Worm (Caenorhabditis elegans) whole organism, early embryonic: ENCODE results near the gene F22H10.1.

Experiments used
- F13C5.2 ChIP-seq: sonication (generic microtip); optimal IDR thresholded peaks from 2 replicates; lab custom pipeline; 2017; ENCODE audit warnings: mild to moderate bottlenecking, missing genetic modification characterization, inconsistent platforms, missing compliant biosample characterization
- ama-1 ChIP-seq: fragments of 150-350 bp; optimal IDR thresholded peaks from 2 replicates; lab custom pipeline; 2014
- ceh-36 ChIP-seq: sonication (generic microtip); optimal IDR thresholded peaks from 2 replicates; lab custom pipeline; 2016; ENCODE audit warnings: missing genetic modification characterization, inconsistent platforms, missing compliant biosample characterization
- hmg-4 ChIP-seq: fragments of 200-800 bp; sonication (Bioruptor generic); optimal IDR thresholded peaks from 2 replicates; lab custom pipeline; 2018; ENCODE audit warnings: mild to moderate bottlenecking, missing genetic modification characterization, missing compliant biosample characterization
- scrt-1 ChIP-seq: fragments of 200-800 bp; sonication (Bioruptor generic); IDR thresholded peaks from 2 replicates; pipeline ENCODE4 v1.3.6; 2022; ENCODE audit warnings: missing genetic modification characterization, missing compliant biosample characterization
- sea-1 ChIP-seq: fragments of 200-800 bp; sonication (Bioruptor generic); conservative IDR thresholded peaks from 2 replicates; pipeline ENCODE4 v1.3.6; 2022; ENCODE audit warnings: missing genetic modification characterization, missing compliant biosample characterization
- tbx-11 ChIP-seq: fragments of 200-800 bp; sonication (Bioruptor generic); IDR thresholded peaks from 2 replicates; pipeline ENCODE4 v1.3.6; 2022; ENCODE audit warnings: missing genetic modification characterization, missing compliant biosample characterization

ce11 chrX:16702232-16702631 lies at the start of gene F22H10.1:
- TF ChIP-seq sea-1 (GFP tag; lab: Robert Waterston, UW) (no peak), scrt-1 (GFP tag; lab: Robert Waterston, UW) (no peak), ceh-36 (tag; lab: Kevin White, UChicago) (no peak), hmg-4 (GFP tag; lab: Kevin White, UChicago) (no peak), tbx-11 (GFP tag; lab: Robert Waterston, UW) (no peak), ama-1 (lab: Kevin White, UChicago) (no peak), F13C5.2 (tag; lab: Kevin White, UChicago) (no peak)
